Worm (Caenorhabditis elegans) whole organism, young adult: ENCODE measurements around the gene F46B3.1.
"Not testable (repeated sequence)": the region's sequence is repeated elsewhere in the genome, so short reads cannot be mapped to it uniquely, and the experiment has no call there.

Experiments
- B0019.2 ChIP-seq: fragments of 200-800 bp; sonication (Bioruptor generic); conservative IDR thresholded peaks from 2 replicates; pipeline ENCODE4 v1.3.6; 2022; ENCODE audit warnings: missing genetic modification reagents, missing genetic modification characterization, missing compliant biosample characterization
- B0336.3 ChIP-seq: fragments of 200-800 bp; sonication (Bioruptor generic); IDR thresholded peaks from 2 replicates; pipeline ENCODE4 v1.3.6; 2022; ENCODE audit warnings: missing genetic modification characterization, missing compliant biosample characterization
- F10E7.11 ChIP-seq: sonication (generic microtip); optimal IDR thresholded peaks from 2 replicates; lab custom pipeline; 2017; ENCODE audit warnings: mild to moderate bottlenecking, missing genetic modification characterization, moderate library complexity, missing compliant biosample characterization
- F22D6.2 ChIP-seq: sonication (generic microtip); optimal IDR thresholded peaks from 2 replicates; lab custom pipeline; 2016; ENCODE audit warnings: mild to moderate bottlenecking, missing genetic modification characterization, missing compliant biosample characterization
- F33H1.4 ChIP-seq: fragments of 200-800 bp; sonication (Bioruptor generic); IDR thresholded peaks from 2 replicates; pipeline ENCODE4 v1.3.6; 2022; ENCODE audit warnings: missing genetic modification reagents, missing genetic modification characterization, missing compliant biosample characterization
- K12H6.12 ChIP-seq: fragments of 200-800 bp; sonication (Bioruptor generic); optimal IDR thresholded peaks from 2 replicates; lab custom pipeline; 2018; ENCODE audit warnings: mild to moderate bottlenecking, missing genetic modification characterization, missing compliant biosample characterization
- T26A5.8 ChIP-seq: sonication (generic microtip); optimal IDR thresholded peaks from 2 replicates; lab custom pipeline; 2016; ENCODE audit warnings: missing genetic modification characterization, missing compliant biosample characterization
- Y53G8AR.9 ChIP-seq: fragments of 200-800 bp; sonication (Bioruptor generic); conservative IDR thresholded peaks from 2 replicates; pipeline ENCODE4 v1.3.6; 2022; ENCODE audit warnings: missing genetic modification reagents, missing genetic modification characterization, missing compliant biosample characterization
- Y95B8A.8 ChIP-seq: fragments of 200-800 bp; sonication (Bioruptor generic); IDR thresholded peaks from 2 replicates; pipeline ENCODE4 v1.3.6; 2022; ENCODE audit warnings: missing genetic modification reagents, missing genetic modification characterization, missing compliant biosample characterization
- atf-7 ChIP-seq: sonication (generic microtip); optimal IDR thresholded peaks from 2 replicates; lab custom pipeline; 2017; ENCODE audit warnings: mild to moderate bottlenecking, missing genetic modification characterization, missing compliant biosample characterization
- attf-5 ChIP-seq: fragments of 200-800 bp; sonication (Bioruptor generic); optimal IDR thresholded peaks from 2 replicates; lab custom pipeline; 2018; ENCODE audit warnings: mild to moderate bottlenecking, missing genetic modification characterization, missing compliant biosample characterization
- ccch-3 ChIP-seq: fragments of 200-800 bp; sonication (Bioruptor generic); optimal IDR thresholded peaks from 2 replicates; lab custom pipeline; 2018; ENCODE audit warnings: mild to moderate bottlenecking, missing genetic modification characterization, missing compliant biosample characterization
- ceh-100 ChIP-seq: fragments of 200-800 bp; sonication (Bioruptor generic); IDR thresholded peaks from 2 replicates; pipeline ENCODE4 v1.3.6; 2022; ENCODE audit warnings: missing genetic modification reagents, missing genetic modification characterization, missing compliant biosample characterization
- ceh-91 ChIP-seq: fragments of 200-800 bp; sonication (Bioruptor generic); IDR thresholded peaks from 2 replicates; pipeline ENCODE4 v1.3.6; 2022; ENCODE audit warnings: missing genetic modification reagents, missing genetic modification characterization, missing compliant biosample characterization
- die-1 ChIP-seq: sonication (generic microtip); optimal IDR thresholded peaks from 2 replicates; lab custom pipeline; 2016; ENCODE audit warnings: missing genotype, mild to moderate bottlenecking, missing genetic modification characterization, missing compliant biosample characterization
- dox-1 ChIP-seq: fragments of 200-800 bp; sonication (Bioruptor generic); IDR thresholded peaks from 2 replicates; pipeline ENCODE4 v1.3.6; 2022; ENCODE audit warnings: missing genetic modification reagents, missing genetic modification characterization, missing compliant biosample characterization
- egl-44 ChIP-seq: fragments of 200-800 bp; sonication (Bioruptor generic); IDR thresholded peaks from 2 replicates; pipeline ENCODE4 v1.3.6; 2022; ENCODE audit warnings: missing genetic modification reagents, missing genetic modification characterization, missing compliant biosample characterization
- ekl-4 ChIP-seq: fragments of 200-800 bp; sonication (Bioruptor generic); IDR thresholded peaks from 2 replicates; pipeline ENCODE4 v1.3.6; 2022; ENCODE audit warnings: missing genetic modification reagents, missing genetic modification characterization, missing compliant biosample characterization
- ets-4 ChIP-seq: fragments of 200-800 bp; sonication (Bioruptor generic); optimal IDR thresholded peaks from 2 replicates; lab custom pipeline; 2018; ENCODE audit warnings: mild to moderate bottlenecking, missing genetic modification characterization, missing compliant biosample characterization
- gei-17 ChIP-seq: fragments of 200-800 bp; sonication (Bioruptor generic); optimal IDR thresholded peaks from 2 replicates; lab custom pipeline; 2018; ENCODE audit warnings: mild to moderate bottlenecking, missing genetic modification characterization, missing compliant biosample characterization
- him-1 ChIP-seq: sonication (generic microtip); optimal IDR thresholded peaks from 2 replicates; lab custom pipeline; 2016; ENCODE audit warnings: missing genotype, missing genetic modification reagents, missing genetic modification characterization, missing compliant biosample characterization
- hrde-1 ChIP-seq: sonication (generic microtip); optimal IDR thresholded peaks from 2 replicates; lab custom pipeline; 2016; ENCODE audit warnings: missing genetic modification characterization, mild to moderate bottlenecking, missing compliant biosample characterization, moderate library complexity, missing genotype, missing genetic modification reagents, borderline replicate concordance
- let-526 ChIP-seq: fragments of 200-800 bp; sonication (Bioruptor generic); IDR thresholded peaks from 2 replicates; pipeline ENCODE4 v1.3.6; 2022; ENCODE audit warnings: missing genetic modification reagents, missing genetic modification characterization, missing compliant biosample characterization
- lin-40 ChIP-seq: sonication (generic microtip); optimal IDR thresholded peaks from 2 replicates; lab custom pipeline; 2016; ENCODE audit warnings: missing genetic modification characterization, mild to moderate bottlenecking, missing compliant biosample characterization, missing genotype, missing genetic modification reagents
- lir-1 ChIP-seq: fragments of 200-800 bp; sonication (Bioruptor generic); conservative IDR thresholded peaks from 2 replicates; pipeline ENCODE4 v1.3.6; 2022; ENCODE audit warnings: missing genetic modification reagents, missing genetic modification characterization, missing compliant biosample characterization
- nfya-1 ChIP-seq: sonication (generic microtip); optimal IDR thresholded peaks from 2 replicates; lab custom pipeline; 2017; ENCODE audit warnings: antibody characterized with exemption, missing compliant biosample characterization, missing genetic modification characterization, borderline replicate concordance; ENCODE audit not compliant: insufficient read depth
- nfyb-1 ChIP-seq: fragments of 200-800 bp; sonication (Bioruptor generic); IDR thresholded peaks from 2 replicates; pipeline ENCODE4 v1.3.6; 2022; ENCODE audit warnings: missing genetic modification reagents, missing genetic modification characterization, missing compliant biosample characterization
- nhr-80 ChIP-seq: sonication (generic microtip); optimal IDR thresholded peaks from 2 replicates; lab custom pipeline; 2016; ENCODE audit warnings: missing genetic modification characterization, missing compliant biosample characterization
- rec-8 ChIP-seq, 2 experiments: sonication (generic microtip); optimal IDR thresholded peaks; 2 replicates each; lab custom pipeline; 2016; ENCODE audit warnings: mild to moderate bottlenecking in 2 of 2, missing genetic modification characterization in 2 of 2, missing genetic modification reagents in 2 of 2, missing genotype in 2 of 2, missing biosample characterization in 1 of 2, missing compliant biosample characterization in 1 of 2, moderate library complexity in 1 of 2
- sdz-38 ChIP-seq: sonication (generic microtip); optimal IDR thresholded peaks from 2 replicates; lab custom pipeline; 2016; ENCODE audit warnings: missing genotype, missing genetic modification characterization, missing compliant biosample characterization
- sea-2 ChIP-seq: fragments of 200-800 bp; sonication (Bioruptor generic); IDR thresholded peaks from 2 replicates; pipeline ENCODE4 v1.3.6; 2022; ENCODE audit warnings: missing genetic modification characterization, missing compliant biosample characterization
- sptf-2 ChIP-seq: fragments of 200-800 bp; sonication (Bioruptor generic); optimal IDR thresholded peaks from 2 replicates; lab custom pipeline; 2018; ENCODE audit warnings: mild to moderate bottlenecking, missing genetic modification characterization, missing compliant biosample characterization
- unc-62 ChIP-seq: fragments of 150-350 bp; optimal IDR thresholded peaks from 2 replicates; lab custom pipeline; 2014; ENCODE audit warnings: missing biosample characterization, missing genetic modification reagents, missing genetic modification characterization
- ztf-26 ChIP-seq: sonication (generic microtip); optimal IDR thresholded peaks from 2 replicates; lab custom pipeline; 2017; ENCODE audit warnings: missing genetic modification characterization, missing compliant biosample characterization
- ztf-28 ChIP-seq: fragments of 200-800 bp; sonication (Bioruptor generic); IDR thresholded peaks from 2 replicates; pipeline ENCODE4 v1.3.6; 2022; ENCODE audit warnings: missing genetic modification reagents, missing genetic modification characterization, missing compliant biosample characterization
- ztf-3 ChIP-seq: fragments of 200-800 bp; sonication (Bioruptor generic); optimal IDR thresholded peaks from 2 replicates; lab custom pipeline; 2018; ENCODE audit warnings: mild to moderate bottlenecking, missing genetic modification characterization, missing compliant biosample characterization
- ztf-6 ChIP-seq: fragments of 200-800 bp; sonication (Bioruptor generic); IDR thresholded peaks from 2 replicates; pipeline ENCODE4 v1.3.6; 2022; ENCODE audit warnings: missing genetic modification reagents, missing genetic modification characterization, missing compliant biosample characterization

The F46B3.1 gene

ce11 chrV:20564054-20564453 is 32.9 kb downstream of the F46B3.1 start, which contains the start of gene F26F2.13:
TSS of gene F26F2.13 (plus strand) at chrV:20564354.
- not testable (repeated sequence) for TF ChIP-seq egl-44 (GFP tag; lab: Robert Waterston, UW); lir-1 (GFP tag; lab: Robert Waterston, UW); rec-8 (tag; optimal IDR thresholded peaks at IDR 0.05; lab: Kevin White, UChicago)

- no peak for TF ChIP-seq ztf-6 (GFP tag; lab: Robert Waterston, UW)
- TF ChIP-seq B0019.2: no peak
- no peak for TF ChIP-seq him-1 (tag; lab: Kevin White, UChicago)
- TF ChIP-seq sdz-38: no peak
- TF ChIP-seq Y95B8A.8 (GFP tag; lab: Robert Waterston, UW): no peak
Measured at ce11 chrV:20561795-20562194, 35.2 kb downstream of the F46B3.1 start, which contains the start of gene F26F2.1. TSS of gene F26F2.1 (minus strand) at chrV:20561895.

ce11 chrV:20558270-20558669 is 38.7 kb downstream of the F46B3.1 start, which contains the start of gene abf-4:
TSS of gene abf-4 (minus strand) at chrV:20558370.
- no peak for TF ChIP-seq ztf-28

- TF ChIP-seq unc-62 (no peak), nhr-80 (tag; lab: Kevin White, UChicago) (peak; percentile 2), Y53G8AR.9 (GFP tag; lab: Robert Waterston, UW) (no peak), F22D6.2 (tag; lab: Kevin White, UChicago) (no peak)
Measured at ce11 chrV:20556260-20556659, 40.7 kb downstream of the F46B3.1 start, which contains the start of gene Y38H6C.23. TSS of gene Y38H6C.23 (minus strand) at chrV:20556360.

- TF ChIP-seq atf-7 (tag; lab: Kevin White, UChicago) (no peak), nhr-80 (tag; lab: Kevin White, UChicago) (peak; percentile 24)
Measured at ce11 chrV:20555120-20555519, 41.9 kb downstream of the F46B3.1 start, which contains the start of gene Y38H6C.21. TSS of gene Y38H6C.21 (minus strand) at chrV:20555267.

ce11 chrV:20552971-20553370 is 44.0 kb downstream of the F46B3.1 start, which contains the start of gene vmo-1:
TSS of gene vmo-1 (minus strand) at chrV:20553071.
- TF ChIP-seq F33H1.4: no peak
- no peak for TF ChIP-seq ztf-3 (GFP tag; lab: Kevin White, UChicago)
- TF ChIP-seq sea-2 (GFP tag; lab: Robert Waterston, UW): no peak
- TF ChIP-seq attf-5 (GFP tag; lab: Kevin White, UChicago): no peak
- no peak for TF ChIP-seq Y53G8AR.9 (GFP tag; lab: Robert Waterston, UW)
- TF ChIP-seq ceh-91: no peak
- no peak for TF ChIP-seq K12H6.12
- no peak for TF ChIP-seq ekl-4
- TF ChIP-seq nhr-80 (tag; lab: Kevin White, UChicago): no peak
- TF ChIP-seq let-526 (GFP tag; lab: Robert Waterston, UW): no peak
- TF ChIP-seq B0336.3 (GFP tag; lab: Robert Waterston, UW): no peak
- TF ChIP-seq T26A5.8 (tag; lab: Kevin White, UChicago): no peak
- TF ChIP-seq lin-40: no peak

ce11 chrV:20551096-20551495 is 45.9 kb downstream of the F46B3.1 start, which contains the start of gene Y38H6C.20:
TSS of gene Y38H6C.20 (minus strand) at chrV:20551196.
- no peak for TF ChIP-seq nfya-1 (tag; lab: Kevin White, UChicago)
- no peak for TF ChIP-seq nfyb-1 (GFP tag; lab: Robert Waterston, UW)
- no peak for TF ChIP-seq ccch-3 (GFP tag; lab: Kevin White, UChicago)
- TF ChIP-seq hrde-1 (tag; lab: Kevin White, UChicago): no peak
- no peak for TF ChIP-seq gei-17 (GFP tag; lab: Kevin White, UChicago)
- TF ChIP-seq ztf-26: no peak
- TF ChIP-seq rec-8 (tag; optimal IDR thresholded peaks at IDR 0.05; lab: Kevin White, UChicago): no peak
- TF ChIP-seq die-1 (tag; lab: Kevin White, UChicago): no peak
- TF ChIP-seq F10E7.11: no peak
- TF ChIP-seq dox-1 (GFP tag; lab: Robert Waterston, UW): no peak
- no peak for TF ChIP-seq sptf-2 (GFP tag; lab: Kevin White, UChicago)
- no peak for TF ChIP-seq ekl-4
- TF ChIP-seq ceh-100 (GFP tag; lab: Robert Waterston, UW): no peak
- TF ChIP-seq ets-4 (GFP tag; lab: Kevin White, UChicago): no peak
- TF ChIP-seq, all 124 proteins: peak for 0
